Worm (Caenorhabditis elegans): ENCODE results near the gene C17B7.14.
A peak's percentile ranks its signal among the peaks of the same experiment; 100 is the strongest.

Gene C17B7.14

DNA sequence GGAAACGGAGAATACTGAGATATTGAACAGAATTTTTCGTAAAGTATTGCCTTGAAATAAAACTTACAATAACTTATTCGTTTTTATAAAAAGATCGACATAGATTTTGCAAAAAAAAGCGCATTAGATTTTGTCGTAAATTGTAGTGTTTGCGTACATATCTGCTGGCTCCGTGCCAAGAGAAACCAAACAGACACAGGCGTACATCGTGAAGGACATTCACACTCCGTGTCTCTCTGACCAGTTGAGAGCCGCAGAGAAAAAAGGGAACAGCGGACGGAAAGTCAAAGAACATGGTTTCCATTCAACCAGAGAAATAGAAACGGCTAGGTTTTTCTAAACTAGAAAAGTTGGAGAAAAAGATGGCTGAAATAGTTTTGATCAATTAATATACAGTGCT, 5.0 kb downstream of the C17B7.14 start, which contains the start of gene arrd-19 (continued):
- TF ChIP-seq ceh-91 (GFP tag; IDR thresholded peaks at IDR 0.05), result no peak
- TF ChIP-seq F55B11.4 (tag; optimal IDR thresholded peaks at IDR 0.05; ENCODE audit: borderline replicate concordance, insufficient read depth), result no peak
- no peak for TF ChIP-seq nfya-1 (tag; optimal IDR thresholded peaks at IDR 0.05; ENCODE audit: borderline replicate concordance, insufficient read depth)
- no peak for TF ChIP-seq madf-6 (GFP tag; IDR thresholded peaks at IDR 0.05)
- TF ChIP-seq efl-1 (GFP tag; optimal IDR thresholded peaks at IDR 0.05), result no peak
- no peak for TF ChIP-seq mel-28 (tag; optimal IDR thresholded peaks at IDR 0.05; ENCODE audit: borderline replicate concordance)
- TF ChIP-seq nfya-2 (GFP tag; IDR thresholded peaks at IDR 0.05), result no peak
- TF ChIP-seq tlf-1 (GFP tag; optimal IDR thresholded peaks at IDR 0.05), result no peak
- TF ChIP-seq repo-1 (tag; optimal IDR thresholded peaks at IDR 0.05), result no peak
- peak; percentile 48; the same call in 1 of the 2 replicates for TF ChIP-seq ceh-100 (GFP tag; IDR thresholded peaks at IDR 0.05)
- no peak for TF ChIP-seq bed-2 (GFP tag; IDR thresholded peaks at IDR 0.05)
- no peak for TF ChIP-seq F52B5.7 (tag; optimal IDR thresholded peaks at IDR 0.05)
- TF ChIP-seq nhr-80 (tag; optimal IDR thresholded peaks at IDR 0.05), result peak; percentile 73
- no peak for TF ChIP-seq fkh-3 (tag; optimal IDR thresholded peaks at IDR 0.05)
- TF ChIP-seq snpc-1.1 (tag; optimal IDR thresholded peaks at IDR 0.05; ENCODE audit: insufficient read depth), result no peak
- no peak for TF ChIP-seq Y95B8A.8 (GFP tag; IDR thresholded peaks at IDR 0.05)
- peak; percentile 43; the same call in 1 of the 2 replicates for TF ChIP-seq ekl-4 (GFP tag; IDR thresholded peaks at IDR 0.05)
- no peak for TF ChIP-seq rpc-1 (optimal IDR thresholded peaks at IDR 0.05)
- no peak for TF ChIP-seq rpc-1 (tag; optimal IDR thresholded peaks at IDR 0.05)
- peak; percentile 51 for TF ChIP-seq ZK185.1 (tag; optimal IDR thresholded peaks at IDR 0.05; ENCODE audit: poor library complexity, severe bottlenecking)
- TF ChIP-seq F22D6.2 (tag; optimal IDR thresholded peaks at IDR 0.05), result peak; percentile 69
- TF ChIP-seq K12H6.12 (tag; optimal IDR thresholded peaks at IDR 0.05), result peak; percentile 52
- peak; percentile 47; the same call in 1 of the 2 replicates for TF ChIP-seq cebp-1 (GFP tag; IDR thresholded peaks at IDR 0.05)
- TF ChIP-seq cebp-1 (tag; optimal IDR thresholded peaks at IDR 0.05), result no peak
- peak; percentile 36 for TF ChIP-seq tbp1 (GFP tag; optimal IDR thresholded peaks at IDR 0.05)
- TF ChIP-seq Y56A3A.18 (GFP tag; IDR thresholded peaks at IDR 0.05), result peak; percentile 51; the same call in 1 of the 2 replicates
- TF ChIP-seq lir-1 (GFP tag; conservative IDR thresholded peaks at IDR 0.05), result no peak
- TF ChIP-seq attf-6 (GFP tag; IDR thresholded peaks at IDR 0.05), result no peak

ce11 chrV:3312067-3312666, 8.2 kb downstream of the C17B7.14 start, which contains the start of gene arrd-18:
Gene arrd-18 (minus strand): TSS chrV:3312117.
- no peak for TF ChIP-seq ztf-26 (tag; optimal IDR thresholded peaks at IDR 0.05)
- TF ChIP-seq rcor-1 (GFP tag; IDR thresholded peaks at IDR 0.05), result peak; percentile 66
- TF ChIP-seq nhr-80 (tag; optimal IDR thresholded peaks at IDR 0.05), result peak; percentile 56
- TF ChIP-seq dox-1 (GFP tag; IDR thresholded peaks at IDR 0.05), result peak; percentile 86
- TF ChIP-seq egrh-3 (GFP tag; IDR thresholded peaks at IDR 0.05), result no peak
- TF ChIP-seq attf-5 (GFP tag; optimal IDR thresholded peaks at IDR 0.05), result peak; percentile 11
- TF ChIP-seq nfyb-1 (GFP tag; IDR thresholded peaks at IDR 0.05), result peak; percentile 72; the same call in 1 of the 2 replicates
- TF ChIP-seq hmg-1.2 (GFP tag; IDR thresholded peaks at IDR 0.05), result peak; percentile 74; the same call in 1 of the 2 replicates

DNA sequence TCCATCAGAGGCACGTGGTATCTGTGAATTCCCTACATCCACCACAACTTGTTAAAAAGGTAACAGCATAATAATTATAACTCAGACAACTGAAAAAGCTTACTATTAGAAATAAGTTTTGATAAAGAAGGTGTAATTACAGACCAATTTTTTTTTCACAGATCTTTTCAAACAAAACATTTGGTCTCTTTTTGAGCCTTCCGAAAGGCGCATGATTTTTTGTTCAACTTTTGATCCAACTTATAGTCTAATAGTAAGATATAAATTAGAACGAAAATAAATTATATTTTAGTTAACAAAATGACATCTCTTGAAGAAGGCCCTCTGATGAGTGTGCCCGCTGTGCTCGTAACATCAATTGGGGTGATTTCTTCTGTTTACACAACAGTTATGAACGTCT, 12.2 kb downstream of the C17B7.14 start, which contains the start of gene srbc-3:
TSS of gene srbc-3 (plus strand) at position 301 of the 400 bp plus-strand sequence.
- TF ChIP-seq tlf-1 (GFP tag; optimal IDR thresholded peaks at IDR 0.05), result no peak
- TF ChIP-seq F49E8.2 (tag; optimal IDR thresholded peaks at IDR 0.05; ENCODE audit: insufficient read depth), result no peak
- no peak for TF ChIP-seq rpc-1 (optimal IDR thresholded peaks at IDR 0.05)
- TF ChIP-seq rpc-1 (tag; optimal IDR thresholded peaks at IDR 0.05), result no peak
